Worm (Caenorhabditis elegans): ENCODE results near the gene R04A9.3.

DNA sequence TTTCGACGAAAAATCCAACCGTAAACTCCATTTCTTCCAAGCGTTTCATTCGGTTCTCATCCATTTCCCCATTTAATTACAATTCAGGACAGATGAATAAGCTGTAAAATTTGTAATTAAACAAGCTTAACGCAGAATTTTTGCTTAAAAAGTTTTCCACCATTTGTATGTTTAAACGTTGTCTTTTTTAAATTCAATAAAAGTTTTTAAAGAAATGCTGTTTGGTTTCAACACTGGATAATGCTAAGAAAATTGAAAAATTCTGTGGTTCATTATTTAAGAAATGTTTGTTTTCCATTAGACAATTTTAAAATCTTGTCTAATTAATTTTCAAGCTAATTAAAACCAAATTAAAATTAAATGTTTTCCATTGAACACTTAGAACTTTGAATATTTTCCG, at the start of gene R04A9.3:
- no peak for TF ChIP-seq lin-54 (GFP tag; optimal IDR thresholded peaks at IDR 0.05)
- no peak for TF ChIP-seq xnd-1 (tag; optimal IDR thresholded peaks at IDR 0.05)
- no peak for TF ChIP-seq sdz-38 (tag; optimal IDR thresholded peaks at IDR 0.05)
- TF ChIP-seq ama-1 (optimal IDR thresholded peaks at IDR 0.05), result no peak
- TF ChIP-seq ama-1 (GFP tag; optimal IDR thresholded peaks at IDR 0.05), result no peak
- TF ChIP-seq rec-8 (tag; optimal IDR thresholded peaks at IDR 0.05), result no peak
- no peak for TF ChIP-seq somi-1 (GFP tag; optimal IDR thresholded peaks at IDR 0.05)
- TF ChIP-seq hmg-20 (GFP tag; IDR thresholded peaks at IDR 0.05), result no peak
- no peak for TF ChIP-seq ztf-26 (tag; optimal IDR thresholded peaks at IDR 0.05)
- TF ChIP-seq F37B4.10 (GFP tag; IDR thresholded peaks at IDR 0.05), result no peak
- TF ChIP-seq unc-62 (GFP tag; optimal IDR thresholded peaks at IDR 0.05), result no peak
- no peak for TF ChIP-seq lin-35 (GFP tag; optimal IDR thresholded peaks at IDR 0.05)
- TF ChIP-seq snpc-4 (GFP tag; optimal IDR thresholded peaks at IDR 0.05), result no peak
- no peak for TF ChIP-seq snpc-4 (tag; optimal IDR thresholded peaks at IDR 0.05)
